Fruit fly (Drosophila melanogaster): ENCODE data around the gene RFeSP.

The RFeSP gene

DNA sequence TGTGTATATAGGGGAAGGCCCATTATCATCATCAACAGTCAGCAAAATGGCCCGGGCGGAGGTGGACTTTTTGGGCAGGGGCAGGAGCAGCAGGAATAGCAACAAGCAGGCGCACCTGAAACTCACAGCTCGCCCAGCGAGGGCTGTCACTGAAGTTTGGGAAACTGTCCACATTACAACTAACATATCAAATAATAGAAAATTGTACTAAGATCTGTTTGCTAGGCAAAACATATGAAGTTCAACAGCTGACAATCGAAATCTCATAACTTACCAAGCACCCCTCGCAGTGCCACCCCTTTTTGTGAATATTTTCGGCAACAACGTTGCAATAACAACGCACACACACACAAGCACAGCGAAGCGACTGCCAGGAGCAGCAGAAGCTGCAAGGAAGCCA lies 10.8 kb upstream of the RFeSP start (continued):
- peak; percentile 22 for TF ChIP-seq CG5180 (GFP tag; optimal IDR thresholded peaks at IDR 0.05)
- no peak; the same call in 1 of the 2 replicates for TF ChIP-seq dati (GFP tag; IDR thresholded peaks at IDR 0.05)
- TF ChIP-seq Usf (GFP tag; optimal IDR thresholded peaks at IDR 0.05) = no peak
- no peak for TF ChIP-seq CG7928 (GFP tag; optimal IDR thresholded peaks at IDR 0.05)
- TF ChIP-seq CG3847 (GFP tag; IDR thresholded peaks at IDR 0.05) = peak; percentile 87
- TF ChIP-seq btn (GFP tag; optimal IDR thresholded peaks at IDR 0.05) = peak; percentile 23
- peak; percentile 22 for TF ChIP-seq luna (GFP tag; optimal IDR thresholded peaks at IDR 0.05)
- TF ChIP-seq CG13287 (GFP tag; IDR thresholded peaks at IDR 0.05; ENCODE audit: partially characterized antibody) = no peak
- TF ChIP-seq MBD-R2 (GFP tag; IDR thresholded peaks at IDR 0.05) = peak; percentile 74; the same call in 1 of the 2 replicates
- peak; percentile 59 for TF ChIP-seq jumu (GFP tag; optimal IDR thresholded peaks at IDR 0.05)
- peak; percentile 19 for TF ChIP-seq CG12104 (GFP tag; optimal IDR thresholded peaks at IDR 0.05)
- TF ChIP-seq sob (GFP tag; IDR thresholded peaks at IDR 0.05) = peak; percentile 91
- TF ChIP-seq CG4730 (GFP tag; IDR thresholded peaks at IDR 0.05) = peak; percentile 76
- TF ChIP-seq ac (GFP tag; optimal IDR thresholded peaks at IDR 0.05) = no peak
- peak; percentile 88 for TF ChIP-seq Ada2b (GFP tag; IDR thresholded peaks at IDR 0.05)
- peak; percentile 32 to 65 for TF ChIP-seq chif (GFP tag; optimal IDR thresholded peaks at IDR 0.05)
- peak; percentile 83 for TF ChIP-seq CG9215 (GFP tag; IDR thresholded peaks at IDR 0.05)
- TF ChIP-seq lbe (GFP tag; optimal IDR thresholded peaks at IDR 0.05) = no peak
- peak; percentile 62 for TF ChIP-seq Dip3 (GFP tag; optimal IDR thresholded peaks at IDR 0.05)
- TF ChIP-seq CG11560 (tag; IDR thresholded peaks at IDR 0.05) = peak; percentile 82
- TF ChIP-seq CG16815 (GFP tag; optimal IDR thresholded peaks at IDR 0.05) = peak; percentile 40
- no peak for TF ChIP-seq trem (tag; optimal IDR thresholded peaks at IDR 0.05)
- no peak for TF ChIP-seq CG10959 (GFP tag; IDR thresholded peaks at IDR 0.05)
- peak; percentile 71 to 79 for TF ChIP-seq dpn (GFP tag; optimal IDR thresholded peaks at IDR 0.05)
- peak; percentile 59 for TF ChIP-seq oc (tag; optimal IDR thresholded peaks at IDR 0.05)
- no peak for TF ChIP-seq Hr39 (optimal IDR thresholded peaks at IDR 0.05)
- TF ChIP-seq unc-4 (GFP tag; IDR thresholded peaks at IDR 0.05; ENCODE audit: partially characterized antibody) = no peak
- TF ChIP-seq Hmr (GFP tag; optimal IDR thresholded peaks at IDR 0.05) = peak; percentile 87
- no peak for TF ChIP-seq CG7987 (GFP tag; optimal IDR thresholded peaks at IDR 0.05)
- TF ChIP-seq pzg (GFP tag; optimal IDR thresholded peaks at IDR 0.05) = no peak
- peak; percentile 54 for TF ChIP-seq CG1233 (GFP tag; optimal IDR thresholded peaks at IDR 0.05)
- TF ChIP-seq ranshi (GFP tag; IDR thresholded peaks at IDR 0.05) = peak; percentile 92
- TF ChIP-seq E2f2 (GFP tag; IDR thresholded peaks at IDR 0.05) = peak; percentile 51; the same call in 1 of the 2 replicates
- no peak for TF ChIP-seq CG2202 (tag; optimal IDR thresholded peaks at IDR 0.05)
- peak; percentile 83 for TF ChIP-seq CG1603 (tag; optimal IDR thresholded peaks at IDR 0.05)
- TF ChIP-seq caup (GFP tag; optimal IDR thresholded peaks at IDR 0.05; ENCODE audit: severe bottlenecking) = peak; percentile 77
- TF ChIP-seq NfI (GFP tag; optimal IDR thresholded peaks at IDR 0.05) = peak; percentile 68
- TF ChIP-seq ap (GFP tag; IDR thresholded peaks at IDR 0.05) = peak; percentile 65
- peak; percentile 41 for TF ChIP-seq Dad (GFP tag; optimal IDR thresholded peaks at IDR 0.05)
- peak; percentile 44 for TF ChIP-seq nau (GFP tag; optimal IDR thresholded peaks at IDR 0.05)
- TF ChIP-seq HLH4C (GFP tag; IDR thresholded peaks at IDR 0.05; ENCODE audit: partially characterized antibody) = no peak
- peak; percentile 74 for TF ChIP-seq stc (GFP tag; IDR thresholded peaks at IDR 0.05)
- peak; percentile 32 for TF ChIP-seq tup (GFP tag; optimal IDR thresholded peaks at IDR 0.05)
- TF ChIP-seq sens-2 (GFP tag; IDR thresholded peaks at IDR 0.05) = peak; percentile 65; the same call in 1 of the 2 replicates
- peak; percentile 82 for TF ChIP-seq chm (GFP tag; IDR thresholded peaks at IDR 0.05)
- peak; percentile 79 for TF ChIP-seq dmrt99B (tag; optimal IDR thresholded peaks at IDR 0.05)
- TF ChIP-seq CG6654 (GFP tag; optimal IDR thresholded peaks at IDR 0.05) = peak; percentile 33
- TF ChIP-seq gfzf (GFP tag; optimal IDR thresholded peaks at IDR 0.05) = no peak
- peak; percentile 82 for TF ChIP-seq B-H1 (GFP tag; IDR thresholded peaks at IDR 0.05)
- peak; percentile 38 for TF ChIP-seq Bteb2 (GFP tag; optimal IDR thresholded peaks at IDR 0.05)
- no peak for TF ChIP-seq crol (GFP tag; IDR thresholded peaks at IDR 0.05)

Measured in whole organism, embryonic.